Worm (Caenorhabditis elegans): ENCODE results near the gene W01C8.5.

- no peak for TF ChIP-seq fos-1 (tag; optimal IDR thresholded peaks at IDR 0.05)
- no peak for TF ChIP-seq ztf-4 (tag; optimal IDR thresholded peaks at IDR 0.05)
- no peak for TF ChIP-seq unc-39 (tag; optimal IDR thresholded peaks at IDR 0.05)
- no peak for TF ChIP-seq snpc-4 (tag; optimal IDR thresholded peaks at IDR 0.05)
- TF ChIP-seq lin-39 (tag; optimal IDR thresholded peaks at IDR 0.05), result no peak
- no peak for TF ChIP-seq daf-12 (tag; optimal IDR thresholded peaks at IDR 0.05)
- no peak for TF ChIP-seq aly-2 (tag; optimal IDR thresholded peaks at IDR 0.05)
- no peak for TF ChIP-seq unc-62 (GFP tag; optimal IDR thresholded peaks at IDR 0.05)
- TF ChIP-seq sea-2 (GFP tag; optimal IDR thresholded peaks at IDR 0.05), result no peak
- TF ChIP-seq ama-1 (optimal IDR thresholded peaks at IDR 0.05), result no peak
- TF ChIP-seq nhr-11 (tag; optimal IDR thresholded peaks at IDR 0.05), result no peak
- TF ChIP-seq pqm-1 (tag; optimal IDR thresholded peaks at IDR 0.05), result no peak
- no peak for TF ChIP-seq nhr-76 (tag; optimal IDR thresholded peaks at IDR 0.05)
Measured at ce11 chrX:5663537-5663936, 33.6 kb downstream of the W01C8.5 start, which contains the start of gene egl-13.
